Worm (Caenorhabditis elegans) whole organism, late embryonic: ENCODE results near the gene F21H12.3.

Experiments used
- C08G9.2 ChIP-seq: sonication (generic microtip); optimal IDR thresholded peaks from 2 replicates; lab custom pipeline; 2016; ENCODE audit warnings: mild to moderate bottlenecking, missing genetic modification characterization, moderate library complexity, missing compliant biosample characterization
- ceh-14 ChIP-seq: sonication (generic microtip); optimal IDR thresholded peaks from 2 replicates; lab custom pipeline; 2016; ENCODE audit warnings: missing genotype, missing genetic modification characterization, missing compliant biosample characterization
- ceh-22 ChIP-seq: sonication (generic microtip); optimal IDR thresholded peaks from 2 replicates; lab custom pipeline; 2017; ENCODE audit warnings: missing biosample characterization, missing genetic modification characterization
- ceh-45 ChIP-seq: fragments of 200-800 bp; sonication (Bioruptor generic); IDR thresholded peaks from 2 replicates; pipeline ENCODE4 v1.3.6; 2022; ENCODE audit warnings: missing genetic modification reagents, missing genetic modification characterization, missing compliant biosample characterization
- ceh-48 ChIP-seq: sonication (generic microtip); optimal IDR thresholded peaks from 2 replicates; lab custom pipeline; 2016; ENCODE audit warnings: missing genetic modification characterization, inconsistent platforms, missing compliant biosample characterization
- ceh-9 ChIP-seq: sonication (generic microtip); optimal IDR thresholded peaks from 2 replicates; lab custom pipeline; 2016; ENCODE audit warnings: mild to moderate bottlenecking, missing genetic modification characterization, inconsistent platforms, missing compliant biosample characterization
- che-1 ChIP-seq: sonication (generic microtip); optimal IDR thresholded peaks from 2 replicates; lab custom pipeline; 2016; ENCODE audit warnings: mild to moderate bottlenecking, missing genetic modification characterization, missing compliant biosample characterization
- dmd-4 ChIP-seq: sonication (generic microtip); optimal IDR thresholded peaks from 2 replicates; lab custom pipeline; 2016; ENCODE audit warnings: borderline replicate concordance, missing genetic modification characterization, missing compliant biosample characterization
- dve-1 ChIP-seq: sonication (generic microtip); optimal IDR thresholded peaks from 2 replicates; lab custom pipeline; 2017; ENCODE audit warnings: antibody characterized with exemption, mild to moderate bottlenecking, missing genetic modification characterization, missing compliant biosample characterization
- elt-2 ChIP-seq: sonication (generic microtip); optimal IDR thresholded peaks from 2 replicates; lab custom pipeline; 2016; ENCODE audit warnings: missing genetic modification reagents, missing genetic modification characterization, missing compliant biosample characterization
- elt-4 ChIP-seq: sonication (generic microtip); optimal IDR thresholded peaks from 2 replicates; lab custom pipeline; 2016; ENCODE audit warnings: missing genetic modification characterization, missing compliant biosample characterization
- ets-4 ChIP-seq: sonication (generic microtip); optimal IDR thresholded peaks from 2 replicates; lab custom pipeline; 2016; ENCODE audit warnings: missing genetic modification characterization, missing compliant biosample characterization
- eyg-1 ChIP-seq: sonication (generic microtip); optimal IDR thresholded peaks from 2 replicates; lab custom pipeline; 2016; ENCODE audit warnings: missing genotype, missing genetic modification characterization, missing compliant biosample characterization
- fax-1 ChIP-seq: sonication (generic microtip); optimal IDR thresholded peaks from 2 replicates; lab custom pipeline; 2016; ENCODE audit warnings: missing genotype, missing genetic modification characterization, missing compliant biosample characterization
- fkh-6 ChIP-seq: sonication (generic microtip); optimal IDR thresholded peaks from 2 replicates; lab custom pipeline; 2016; ENCODE audit warnings: missing genetic modification characterization, missing compliant biosample characterization
- hlh-15 ChIP-seq: sonication (generic microtip); optimal IDR thresholded peaks from 2 replicates; lab custom pipeline; 2016; ENCODE audit warnings: missing genetic modification characterization, missing compliant biosample characterization
- lin-11 ChIP-seq: fragments of 200-800 bp; sonication (Bioruptor generic); optimal IDR thresholded peaks from 2 replicates; lab custom pipeline; 2018; ENCODE audit warnings: mild to moderate bottlenecking, missing genetic modification characterization, missing compliant biosample characterization
- madf-2 ChIP-seq: sonication (generic microtip); optimal IDR thresholded peaks from 2 replicates; lab custom pipeline; 2017; ENCODE audit warnings: missing genetic modification characterization, missing compliant biosample characterization
- mec-3 ChIP-seq: sonication (generic microtip); optimal IDR thresholded peaks from 2 replicates; lab custom pipeline; 2016; ENCODE audit warnings: borderline replicate concordance, missing genetic modification characterization, missing compliant biosample characterization
- nfya-1 ChIP-seq: sonication (generic microtip); optimal IDR thresholded peaks from 2 replicates; lab custom pipeline; 2017; ENCODE audit warnings: missing genetic modification characterization, mild to moderate bottlenecking, missing compliant biosample characterization, antibody characterized with exemption, moderate library complexity
- nhr-232 ChIP-seq: sonication (generic microtip); optimal IDR thresholded peaks from 2 replicates; lab custom pipeline; 2016; ENCODE audit warnings: missing genetic modification characterization, missing compliant biosample characterization
- pat-9 ChIP-seq: fragments of 200-800 bp; sonication (Bioruptor generic); optimal IDR thresholded peaks from 2 replicates; lab custom pipeline; 2018; ENCODE audit warnings: mild to moderate bottlenecking, missing genetic modification characterization, moderate library complexity, missing compliant biosample characterization
- pax-1 ChIP-seq: fragments of 150-350 bp; optimal IDR thresholded peaks from 2 replicates; lab custom pipeline; 2014; ENCODE audit warnings: missing biosample characterization, missing genetic modification characterization
- pha-2 ChIP-seq: sonication (generic microtip); optimal IDR thresholded peaks from 2 replicates; lab custom pipeline; 2017; ENCODE audit warnings: mild to moderate bottlenecking, missing genetic modification characterization, missing compliant biosample characterization
- pha-4 ChIP-seq: fragments of 150-350 bp; optimal IDR thresholded peaks from 2 replicates; lab custom pipeline; 2018; ENCODE audit warnings: missing biosample characterization, missing genetic modification reagents, missing genetic modification characterization
- ref-2 ChIP-seq: sonication (generic microtip); optimal IDR thresholded peaks from 2 replicates; lab custom pipeline; 2016; ENCODE audit warnings: missing genetic modification characterization, missing compliant biosample characterization
- sdc-2 ChIP-seq: sonication (generic microtip); optimal IDR thresholded peaks from 2 replicates; lab custom pipeline; 2016; ENCODE audit warnings: missing genotype, missing genetic modification characterization, missing compliant biosample characterization
- sox-2 ChIP-seq: fragments of 200-800 bp; sonication (Bioruptor generic); IDR thresholded peaks from 2 replicates; pipeline ENCODE4 v1.3.6; 2022; ENCODE audit warnings: missing genetic modification reagents, missing genetic modification characterization, missing compliant biosample characterization
- sox-4 ChIP-seq: sonication (generic microtip); optimal IDR thresholded peaks from 2 replicates; lab custom pipeline; 2017; ENCODE audit warnings: mild to moderate bottlenecking, missing genetic modification characterization, inconsistent platforms, missing compliant biosample characterization
- tbx-7 ChIP-seq: sonication (generic microtip); optimal IDR thresholded peaks from 2 replicates; lab custom pipeline; 2016; ENCODE audit warnings: missing genotype, missing genetic modification characterization, missing compliant biosample characterization
- ttx-3 ChIP-seq: sonication (generic microtip); optimal IDR thresholded peaks from 2 replicates; lab custom pipeline; 2016; ENCODE audit warnings: missing genetic modification reagents, missing genetic modification characterization, missing compliant biosample characterization
- unc-3 ChIP-seq, 2 experiments: fragments of 200-800 bp in 1 of 2; sonication (Bioruptor generic) in 1 of 2; sonication (generic microtip) in 1 of 2; conservative IDR thresholded peaks in 1 of 2; optimal IDR thresholded peaks in 1 of 2; 2 replicates each; pipeline versions ENCODE4 v1.3.6 to Lab custom; 2016 to 2022; ENCODE audit warnings: missing compliant biosample characterization in 2 of 2, missing genetic modification characterization in 2 of 2, missing genetic modification reagents in 1 of 2
- unc-86 ChIP-seq: sonication (generic microtip); optimal IDR thresholded peaks from 2 replicates; lab custom pipeline; 2016; ENCODE audit warnings: missing genetic modification characterization, missing compliant biosample characterization
- zip-5 ChIP-seq: sonication (generic microtip); optimal IDR thresholded peaks from 2 replicates; lab custom pipeline; 2016; ENCODE audit warnings: missing genetic modification characterization, missing compliant biosample characterization

The F21H12.3 gene

ce11 chrII:6103986-6104385 lies 21.3 kb downstream of the F21H12.3 start:
- no peak for TF ChIP-seq unc-3 (GFP tag; conservative IDR thresholded peaks at IDR 0.05; lab: Robert Waterston, UW)
- TF ChIP-seq unc-3 (tag; optimal IDR thresholded peaks at IDR 0.05; lab: Kevin White, UChicago): no peak
- TF ChIP-seq tbx-7: no peak
- TF ChIP-seq zip-5 (tag; lab: Kevin White, UChicago): no peak
- TF ChIP-seq pha-2 (tag; lab: Kevin White, UChicago): no peak
- no peak for TF ChIP-seq nhr-232
- TF ChIP-seq sox-2 (GFP tag; lab: Robert Waterston, UW): no peak
- TF ChIP-seq fax-1 (tag; lab: Kevin White, UChicago): no peak

DNA sequence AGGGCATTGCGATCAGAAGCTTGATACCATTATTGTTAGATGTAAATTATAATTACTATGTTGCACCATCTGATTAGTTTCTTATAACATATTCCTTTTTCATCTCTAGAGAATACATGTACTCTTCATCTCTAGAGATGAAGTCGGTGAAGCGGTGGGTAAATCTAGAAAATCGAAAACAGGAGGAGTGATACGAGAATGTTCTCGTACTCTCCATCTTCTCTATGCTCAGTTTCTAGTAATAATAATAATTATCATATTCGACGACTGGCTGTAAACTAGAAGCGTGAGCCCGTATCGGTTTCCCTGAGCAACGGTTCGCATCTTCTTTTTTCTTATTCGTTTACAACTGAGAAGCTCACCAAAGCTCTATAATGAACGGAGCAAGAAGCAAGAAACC lies 25.1 kb downstream of the F21H12.3 start:
- TF ChIP-seq pha-4 (tag; lab: Kevin White, UChicago) (no peak), C08G9.2 (tag; lab: Kevin White, UChicago) (no peak), ceh-22 (tag; lab: Kevin White, UChicago) (no peak), eyg-1 (tag; lab: Kevin White, UChicago) (no peak), fax-1 (tag; lab: Kevin White, UChicago) (no peak), sox-4 (tag; lab: Kevin White, UChicago) (no peak), unc-86 (tag; lab: Kevin White, UChicago) (no peak), hlh-15 (tag; lab: Kevin White, UChicago) (no peak), dve-1 (tag; lab: Kevin White, UChicago) (no peak), ceh-48 (tag; lab: Kevin White, UChicago) (no peak), pha-2 (tag; lab: Kevin White, UChicago) (no peak), ref-2 (tag; lab: Kevin White, UChicago) (no peak), unc-3 (GFP tag; conservative IDR thresholded peaks at IDR 0.05; lab: Robert Waterston, UW) (no peak), unc-3 (tag; optimal IDR thresholded peaks at IDR 0.05; lab: Kevin White, UChicago) (no peak), pax-1 (tag; lab: Kevin White, UChicago) (no peak), fkh-6 (tag; lab: Kevin White, UChicago) (no peak)

- TF ChIP-seq ceh-48 (tag; lab: Kevin White, UChicago) (no peak), nfya-1 (tag; lab: Kevin White, UChicago) (no peak), ceh-22 (tag; lab: Kevin White, UChicago) (no peak), elt-4 (no peak)
- TF ChIP-seq, all 69 proteins: peak for 0
Observed at ce11 chrII:6109989-6110388, 27.3 kb downstream of the F21H12.3 start.

DNA sequence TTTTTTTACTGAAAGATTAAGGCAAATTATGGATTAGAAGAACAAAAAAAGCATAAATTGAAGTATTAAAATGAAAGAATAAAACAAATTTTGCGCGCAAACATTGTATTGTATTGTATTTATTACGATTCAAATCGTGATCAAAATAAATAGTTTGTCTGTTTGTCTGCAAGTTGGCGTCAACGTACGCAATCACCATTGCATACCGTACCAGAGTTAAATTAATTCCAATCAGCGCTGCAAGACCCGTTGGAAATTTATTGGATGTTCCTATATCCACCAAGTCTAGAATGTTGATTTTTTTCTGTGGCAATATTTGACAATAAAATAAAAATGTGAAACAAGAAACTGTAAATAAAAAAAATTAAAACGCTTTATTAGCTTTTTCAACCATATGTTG lies 30.5 kb downstream of the F21H12.3 start, which contains the start of gene heri-1:
heri-1 (minus strand) TSS at position 8 of the 400 bp plus-strand sequence.
- no peak for TF ChIP-seq pha-2 (tag; lab: Kevin White, UChicago)
- TF ChIP-seq ceh-9 (tag; lab: Kevin White, UChicago): no peak
- TF ChIP-seq elt-2 (tag; lab: Kevin White, UChicago): no peak
- TF ChIP-seq ttx-3: no peak
- TF ChIP-seq ceh-14: no peak
- no peak for TF ChIP-seq sdc-2
- no peak for TF ChIP-seq ets-4 (tag; lab: Kevin White, UChicago)
- TF ChIP-seq ceh-45 (GFP tag; lab: Robert Waterston, UW): no peak
- TF ChIP-seq dve-1 (tag; lab: Kevin White, UChicago): no peak
- TF ChIP-seq pat-9 (tag; lab: Kevin White, UChicago): no peak
- no peak for TF ChIP-seq nfya-1 (tag; lab: Kevin White, UChicago)
- TF ChIP-seq mec-3 (tag; lab: Kevin White, UChicago): no peak
- no peak for TF ChIP-seq dmd-4 (tag; lab: Kevin White, UChicago)
- TF ChIP-seq lin-11 (tag; lab: Kevin White, UChicago): no peak
- no peak for TF ChIP-seq unc-3 (GFP tag; conservative IDR thresholded peaks at IDR 0.05; lab: Robert Waterston, UW)
- no peak for TF ChIP-seq unc-3 (tag; optimal IDR thresholded peaks at IDR 0.05; lab: Kevin White, UChicago)
- TF ChIP-seq madf-2 (tag; lab: Kevin White, UChicago): no peak
- no peak for TF ChIP-seq che-1 (tag; lab: Kevin White, UChicago)
- TF ChIP-seq, all 69 proteins: peak for 0
